Worm (Caenorhabditis elegans) whole organism, midembryonic: ENCODE data around the gene smap-1.

Source experiments
- T22C8.4 ChIP-seq: fragments of 200-800 bp; sonication (Bioruptor generic); IDR thresholded peaks from 2 replicates; pipeline ENCODE4 v1.3.6; 2022; ENCODE audit warnings: missing genetic modification characterization, missing compliant biosample characterization
- cog-1 ChIP-seq: sonication (generic microtip); optimal IDR thresholded peaks from 2 replicates; lab custom pipeline; 2016; ENCODE audit warnings: missing genetic modification characterization, missing compliant biosample characterization
- flt-1 ChIP-seq: fragments of 200-800 bp; sonication (Bioruptor generic); IDR thresholded peaks from 2 replicates; pipeline ENCODE4 v1.3.6; 2022; ENCODE audit warnings: missing genetic modification characterization, missing compliant biosample characterization
- klf-2 ChIP-seq: fragments of 200-800 bp; sonication (Bioruptor generic); conservative IDR thresholded peaks from 2 replicates; pipeline ENCODE4 v1.3.6; 2022; ENCODE audit warnings: missing genetic modification reagents, missing genetic modification characterization, missing compliant biosample characterization
- med-1 ChIP-seq: sonication (generic microtip); optimal IDR thresholded peaks from 2 replicates; lab custom pipeline; 2017; ENCODE audit warnings: missing genetic modification characterization, mild to moderate bottlenecking, missing compliant biosample characterization, antibody characterized with exemption, missing genetic modification reagents; ENCODE audit not compliant: insufficient read depth
- ref-1 ChIP-seq: fragments of 200-800 bp; sonication (Bioruptor generic); conservative IDR thresholded peaks from 2 replicates; pipeline ENCODE4 v1.3.6; 2022; ENCODE audit warnings: missing genetic modification reagents, missing genetic modification characterization, missing compliant biosample characterization
- tab-1 ChIP-seq: fragments of 200-800 bp; sonication (Bioruptor generic); IDR thresholded peaks from 2 replicates; pipeline ENCODE4 v1.3.6; 2022; ENCODE audit warnings: missing genetic modification characterization, missing compliant biosample characterization
- ztf-23 ChIP-seq: fragments of 200-800 bp; sonication (Bioruptor generic); IDR thresholded peaks from 2 replicates; pipeline ENCODE4 v1.3.6; 2022; ENCODE audit warnings: missing genetic modification reagents, missing genetic modification characterization, missing compliant biosample characterization
- ztf-29 ChIP-seq: fragments of 200-800 bp; sonication (Bioruptor generic); IDR thresholded peaks from 2 replicates; pipeline ENCODE4 v1.3.6; 2022; ENCODE audit warnings: missing genetic modification reagents, missing genetic modification characterization, missing compliant biosample characterization

smap-1 gene

DNA sequence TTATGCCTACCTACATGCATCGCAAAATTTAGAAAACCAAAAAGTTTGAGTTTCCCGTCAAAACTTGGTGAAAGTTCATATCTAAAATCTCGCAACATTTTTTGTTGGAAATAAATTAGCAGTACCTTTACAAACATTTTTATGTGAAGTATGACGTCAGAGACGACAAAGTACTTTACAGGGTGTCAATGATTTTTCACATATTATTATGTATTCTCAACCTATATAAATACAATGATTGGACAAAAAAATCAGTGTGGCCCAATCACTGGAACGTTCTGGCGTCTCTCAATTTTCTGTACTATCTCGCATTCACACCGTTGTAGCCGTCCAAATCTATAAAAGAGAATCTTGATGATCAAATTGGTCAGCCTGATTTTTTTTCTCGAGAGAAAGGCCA, 45.3 kb downstream of the smap-1 start, which contains the start of the genes Y39A1A.18 and fmo-3:
TSS of gene Y39A1A.18 (minus strand) at position 192 of the 400 bp plus-strand sequence.
TSS of gene fmo-3 (plus strand) at position 388 of the 400 bp plus-strand sequence.
- TF ChIP-seq ref-1 (no peak), flt-1 (no peak), ztf-23 (GFP tag; lab: Robert Waterston, UW) (no peak), ztf-29 (GFP tag; lab: Robert Waterston, UW) (no peak), cog-1 (tag; lab: Kevin White, UChicago) (no peak), med-1 (GFP tag; lab: Kevin White, UChicago) (no peak), tab-1 (no peak), klf-2 (no peak), T22C8.4 (GFP tag; lab: Robert Waterston, UW) (no peak)

- TF ChIP-seq med-1 (GFP tag; lab: Kevin White, UChicago), result no peak
- no peak for TF ChIP-seq tab-1
- TF ChIP-seq cog-1 (tag; lab: Kevin White, UChicago), result no peak
- TF ChIP-seq T22C8.4 (GFP tag; lab: Robert Waterston, UW), result no peak
- no peak for TF ChIP-seq flt-1
- no peak for TF ChIP-seq ref-1
- TF ChIP-seq ztf-29 (GFP tag; lab: Robert Waterston, UW), result no peak
- no peak for TF ChIP-seq ztf-23 (GFP tag; lab: Robert Waterston, UW)
- no peak for TF ChIP-seq klf-2
These were observed 48.6 kb downstream of the smap-1 start, which contains the start of gene Y39A1A.17 for ce11 chrIII:10691019-10691418. Gene Y39A1A.17 (minus strand): TSS chrIII:10691119.

DNA sequence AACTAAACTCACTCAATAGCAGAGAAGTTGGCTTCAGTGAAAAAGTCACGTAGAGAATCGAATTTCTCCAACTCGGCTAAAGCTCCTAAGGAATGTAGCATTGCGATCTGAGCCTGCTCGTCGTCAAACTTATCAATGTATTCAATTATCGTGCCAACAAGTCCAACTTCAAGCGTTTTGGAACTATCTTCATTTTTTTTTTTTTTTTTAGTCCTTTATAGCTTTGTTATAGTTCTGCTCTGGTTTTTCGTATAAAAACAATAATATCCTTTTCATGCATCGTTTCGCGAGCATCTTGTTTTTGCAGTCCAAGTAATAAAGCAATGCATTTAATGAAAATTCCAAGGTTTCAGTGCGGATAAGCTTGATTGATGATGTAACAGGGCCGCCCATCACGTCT, 50.5 kb downstream of the smap-1 start, which contains the start of gene Y39A1A.31:
TSS of gene Y39A1A.31 (minus strand) at position 101 of the 400 bp plus-strand sequence.
- no peak for TF ChIP-seq tab-1
- TF ChIP-seq med-1 (GFP tag; lab: Kevin White, UChicago), result no peak
- no peak for TF ChIP-seq ref-1
- TF ChIP-seq flt-1, result no peak
- TF ChIP-seq ztf-23 (GFP tag; lab: Robert Waterston, UW), result no peak
- TF ChIP-seq cog-1 (tag; lab: Kevin White, UChicago), result no peak
- TF ChIP-seq klf-2, result no peak
- no peak for TF ChIP-seq T22C8.4 (GFP tag; lab: Robert Waterston, UW)
- no peak for TF ChIP-seq ztf-29 (GFP tag; lab: Robert Waterston, UW)
